Worm (Caenorhabditis elegans): ENCODE data around the gene F46E10.3.

Gene F46E10.3

ce11 chrV:6559585-6559984, 41.5 kb downstream of the F46E10.3 start (continued):
- TF ChIP-seq unc-62 (GFP tag; optimal IDR thresholded peaks at IDR 0.05 in 1 of 2) = peak in 1 of 2 experiments; percentile 11
- no peak for TF ChIP-seq unc-62 (tag; optimal IDR thresholded peaks at IDR 0.05)
- TF ChIP-seq nhr-6 (tag; optimal IDR thresholded peaks at IDR 0.05) = no peak
- TF ChIP-seq lin-13 (GFP tag; optimal IDR thresholded peaks at IDR 0.05) = no peak
- TF ChIP-seq mdt-29 (GFP tag; IDR thresholded peaks at IDR 0.05) = no peak
- TF ChIP-seq hlh-11 (tag; optimal IDR thresholded peaks at IDR 0.05) = no peak
- 0 out of 4 replicates have a peak, but pooled peaks of 1 of the 2 experiments have one; percentile 52 for TF ChIP-seq madf-5 (GFP tag; IDR thresholded peaks at IDR 0.05)
- TF ChIP-seq skn-1 (tag; optimal IDR thresholded peaks at IDR 0.05) = no peak
- TF ChIP-seq T26A8.4 (GFP tag; IDR thresholded peaks at IDR 0.05) = no peak
- peak; percentile 44 for TF ChIP-seq rbr-2 (tag; optimal IDR thresholded peaks at IDR 0.05)
- TF ChIP-seq T20F7.1 (GFP tag; optimal IDR thresholded peaks at IDR 0.05) = no peak
- no peak for TF ChIP-seq egl-27 (tag; optimal IDR thresholded peaks at IDR 0.05)
- peak; percentile 67 for TF ChIP-seq spr-3 (GFP tag; optimal IDR thresholded peaks at IDR 0.05)
- peak; percentile 67; the same call in 1 of the 2 replicates for TF ChIP-seq dmd-9 (GFP tag; IDR thresholded peaks at IDR 0.05)
- TF ChIP-seq Y48G9A.11 (GFP tag; IDR thresholded peaks at IDR 0.05) = no peak
- TF ChIP-seq zfp-2 (tag; optimal IDR thresholded peaks at IDR 0.05) = peak; percentile 30
- TF ChIP-seq pqm-1 (tag; optimal IDR thresholded peaks at IDR 0.05) = no peak
- peak; percentile 96 for TF ChIP-seq lim-7 (GFP tag; IDR thresholded peaks at IDR 0.05)
- 0 out of 2 replicates have a peak, but pooled peaks have one; percentile 65 for TF ChIP-seq zfp-3 (GFP tag; conservative IDR thresholded peaks at IDR 0.05)
- peak; percentile 10; the same call in 1 of the 2 replicates for TF ChIP-seq saeg-2 (GFP tag; IDR thresholded peaks at IDR 0.05)
- 0 out of 2 replicates have a peak, but pooled peaks have one; percentile 68 for TF ChIP-seq Y105C5A.15 (GFP tag; IDR thresholded peaks at IDR 0.05)
- peak; percentile 29 for TF ChIP-seq nhr-48 (tag; optimal IDR thresholded peaks at IDR 0.05)
- no peak for TF ChIP-seq tag-97 (GFP tag; IDR thresholded peaks at IDR 0.05)
- TF ChIP-seq snpc-4 (tag; optimal IDR thresholded peaks at IDR 0.05) = no peak

ce11 chrV:6561592-6561991, 43.5 kb downstream of the F46E10.3 start, which contains the start of gene spp-19:
Gene spp-19 (minus strand): TSS chrV:6561692.
- TF ChIP-seq lin-39 (tag; optimal IDR thresholded peaks at IDR 0.05) = no peak
- TF ChIP-seq ztf-11 (tag; optimal IDR thresholded peaks at IDR 0.05) = no peak
- TF ChIP-seq lin-15B (tag; optimal IDR thresholded peaks at IDR 0.05) = no peak
- TF ChIP-seq mdt-29 (GFP tag; IDR thresholded peaks at IDR 0.05) = no peak
- TF ChIP-seq nhr-76 (tag; optimal IDR thresholded peaks at IDR 0.05) = no peak
- no peak for TF ChIP-seq egl-43 (GFP tag; IDR thresholded peaks at IDR 0.05)
- no peak for TF ChIP-seq zip-2 (tag; optimal IDR thresholded peaks at IDR 0.05)
- TF ChIP-seq attf-4 (tag; optimal IDR thresholded peaks at IDR 0.05) = no peak
- TF ChIP-seq mdl-1 (tag; optimal IDR thresholded peaks at IDR 0.05) = no peak
- TF ChIP-seq unc-130 (GFP tag; optimal IDR thresholded peaks at IDR 0.05) = no peak
- TF ChIP-seq lim-7 (GFP tag; IDR thresholded peaks at IDR 0.05) = no peak

- no peak for TF ChIP-seq daf-16 (GFP tag; optimal IDR thresholded peaks at IDR 0.05)
- peak; percentile 75 for TF ChIP-seq daf-16 (tag; optimal IDR thresholded peaks at IDR 0.05)
- no peak for TF ChIP-seq ceh-44 (GFP tag; IDR thresholded peaks at IDR 0.05)
- TF ChIP-seq dve-1 (tag; optimal IDR thresholded peaks at IDR 0.05; ENCODE audit: insufficient read depth) = peak; percentile 50
- no peak for TF ChIP-seq F37D6.2 (tag; optimal IDR thresholded peaks at IDR 0.05)
- TF ChIP-seq Y5F2A.4 (GFP tag; optimal IDR thresholded peaks at IDR 0.05) = no peak
- TF ChIP-seq dmd-9 (GFP tag; IDR thresholded peaks at IDR 0.05) = no peak
- peak; percentile 69 for TF ChIP-seq pqm-1 (tag; optimal IDR thresholded peaks at IDR 0.05)
- no peak for TF ChIP-seq hmg-1.1 (GFP tag; IDR thresholded peaks at IDR 0.05)
- TF ChIP-seq nhr-28 (tag; optimal IDR thresholded peaks at IDR 0.05) = peak; percentile 45
- TF ChIP-seq daf-8 (GFP tag; IDR thresholded peaks at IDR 0.05) = no peak
- no peak for TF ChIP-seq nhr-25 (tag; optimal IDR thresholded peaks at IDR 0.05; ENCODE audit: borderline replicate concordance, insufficient read depth)
- no peak for TF ChIP-seq Y105C5A.15 (GFP tag; IDR thresholded peaks at IDR 0.05)
- TF ChIP-seq nhr-77 (tag; optimal IDR thresholded peaks at IDR 0.05) = no peak
- no peak for TF ChIP-seq unc-130 (GFP tag; optimal IDR thresholded peaks at IDR 0.05)
- no peak for TF ChIP-seq R02D3.7 (tag; optimal IDR thresholded peaks at IDR 0.05)
- TF ChIP-seq mdt-29 (GFP tag; IDR thresholded peaks at IDR 0.05) = no peak
- TF ChIP-seq aha-1 (tag) = no peak
These were observed 47.8 kb downstream of the F46E10.3 start, which contains the start of gene K04A8.1 for ce11 chrV:6565851-6566386. Gene K04A8.1 (plus strand): TSS chrV:6566336.
